Fruit fly (Drosophila melanogaster) whole organism, embryonic: ENCODE data around the gene CG3909.

Source experiments
- Ada2b ChIP-seq: fragments of 200-800 bp; sonication (Bioruptor generic); IDR thresholded peaks from 2 replicates; pipeline ENCODE4 v1.3.6; 2022; ENCODE audit warnings: missing biosample characterization, missing genetic modification characterization
- Antp ChIP-seq: fragments of 200-800 bp; sonication (Bioruptor generic); optimal IDR thresholded peaks from 3 replicates; lab custom pipeline; 2016; ENCODE audit warnings: missing biosample characterization, missing genetic modification characterization
- BtbVII ChIP-seq: fragments of 200-800 bp; sonication (Bioruptor generic); optimal IDR thresholded peaks from 3 replicates; lab custom pipeline; 2017; ENCODE audit warnings: missing biosample characterization, mild to moderate bottlenecking, missing genetic modification characterization
- CG10565 ChIP-seq: fragments of 200-800 bp; sonication (Bioruptor generic); optimal IDR thresholded peaks from 3 replicates; lab custom pipeline; 2016; ENCODE audit warnings: missing biosample characterization, mild to moderate bottlenecking, missing genetic modification characterization
- CG11085 ChIP-seq: fragments of 200-800 bp; sonication (Bioruptor generic); IDR thresholded peaks from 2 replicates; pipeline ENCODE4 v1.3.6; 2022; ENCODE audit warnings: missing biosample characterization, missing genetic modification characterization
- CG11456 ChIP-seq: fragments of 200-800 bp; sonication (Bioruptor generic); IDR thresholded peaks from 3 replicates; pipeline ENCODE4 v1.3.6; 2022; ENCODE audit warnings: missing biosample characterization, missing genetic modification characterization
- CG12299 ChIP-seq: fragments of 200-800 bp; sonication (Bioruptor generic); optimal IDR thresholded peaks from 2 replicates; lab custom pipeline; 2018; ENCODE audit warnings: missing biosample characterization, mild to moderate bottlenecking, missing genetic modification characterization
- CG13287 ChIP-seq: fragments of 200-800 bp; sonication (Bioruptor generic); IDR thresholded peaks from 2 replicates; pipeline ENCODE4 v1.3.6; 2022; ENCODE audit warnings: missing biosample characterization, missing genetic modification characterization; ENCODE audit not compliant: partially characterized antibody
- CG13624 ChIP-seq: fragments of 200-800 bp; sonication (Bioruptor generic); optimal IDR thresholded peaks from 2 replicates; lab custom pipeline; 2016; ENCODE audit warnings: missing biosample characterization, missing genetic modification characterization
- CG15479 ChIP-seq: fragments of 200-800 bp; sonication (Bioruptor generic); optimal IDR thresholded peaks from 3 replicates; lab custom pipeline; 2019; ENCODE audit warnings: missing biosample characterization, mild to moderate bottlenecking, missing genetic modification characterization, moderate library complexity
- CG15601 ChIP-seq: fragments of 200-800 bp; sonication (Bioruptor generic); optimal IDR thresholded peaks from 3 replicates; lab custom pipeline; 2019; ENCODE audit warnings: missing biosample characterization, mild to moderate bottlenecking, missing genetic modification characterization, moderate library complexity
- CG1603 ChIP-seq: fragments of 200-800 bp; sonication (Bioruptor generic); optimal IDR thresholded peaks from 2 replicates; lab custom pipeline; 2019; ENCODE audit warnings: missing biosample characterization, mild to moderate bottlenecking, missing genetic modification characterization, moderate library complexity
- CG18599 ChIP-seq: fragments of 200-800 bp; sonication (Bioruptor generic); optimal IDR thresholded peaks from 3 replicates; lab custom pipeline; 2017; ENCODE audit warnings: missing biosample characterization, missing genetic modification characterization, mild to moderate bottlenecking, moderate library complexity, missing genetic modification reagents
- CG3065 ChIP-seq: fragments of 200-800 bp; sonication (Bioruptor generic); optimal IDR thresholded peaks from 2 replicates; lab custom pipeline; 2016; ENCODE audit warnings: missing biosample characterization, missing genetic modification characterization
- CG31224 ChIP-seq: fragments of 200-800 bp; sonication (Bioruptor generic); IDR thresholded peaks from 2 replicates; pipeline ENCODE4 v1.3.6; 2022; ENCODE audit warnings: missing biosample characterization, missing genetic modification characterization
- CG32767 ChIP-seq: fragments of 200-800 bp; sonication (Bioruptor generic); IDR thresholded peaks from 2 replicates; pipeline ENCODE4 v1.3.6; 2022; ENCODE audit warnings: missing biosample characterization, missing genetic modification characterization
- CG3407 ChIP-seq: fragments of 200-800 bp; sonication (Bioruptor generic); optimal IDR thresholded peaks from 2 replicates; lab custom pipeline; 2018; ENCODE audit warnings: missing biosample characterization, mild to moderate bottlenecking, missing genetic modification characterization
- CG43689 ChIP-seq: fragments of 200-800 bp; sonication (Bioruptor generic); IDR thresholded peaks from 2 replicates; pipeline ENCODE4 v1.3.6; 2022; ENCODE audit warnings: missing biosample characterization, missing genetic modification characterization
- CG6689 ChIP-seq: fragments of 200-800 bp; sonication (Bioruptor generic); IDR thresholded peaks from 2 replicates; pipeline ENCODE4 v1.3.6; 2022; ENCODE audit warnings: missing biosample characterization, missing genetic modification characterization
- CG7839 ChIP-seq: fragments of 200-800 bp; sonication (Bioruptor generic); optimal IDR thresholded peaks from 3 replicates; lab custom pipeline; 2018; ENCODE audit warnings: missing biosample characterization, mild to moderate bottlenecking, missing genetic modification characterization, moderate library complexity
- CG8089 ChIP-seq: fragments of 200-800 bp; sonication (Bioruptor generic); optimal IDR thresholded peaks from 3 replicates; lab custom pipeline; 2016; ENCODE audit warnings: missing biosample characterization, missing genetic modification characterization
- D ChIP-seq, 2 experiments: fragments of 200-800 bp in 1 of 2; fragments of >200 bp in 1 of 2; sonication (Bioruptor generic) in 1 of 2; optimal IDR thresholded peaks; 2 replicates in 1 of 2; 3 replicates in 1 of 2; lab custom pipeline; 2017; ENCODE audit warnings: mild to moderate bottlenecking in 1 of 2, missing biosample characterization in 1 of 2, missing genetic modification characterization in 1 of 2, missing genetic modification reagents in 1 of 2
- Ets97D ChIP-seq: fragments of 200-800 bp; sonication (Bioruptor generic); optimal IDR thresholded peaks from 3 replicates; lab custom pipeline; 2016; ENCODE audit warnings: missing biosample characterization, missing genetic modification characterization
- Hmr ChIP-seq: fragments of 200-800 bp; sonication (Bioruptor generic); optimal IDR thresholded peaks from 3 replicates; lab custom pipeline; 2017; ENCODE audit warnings: mild to moderate bottlenecking, missing biosample characterization, missing genetic modification reagents, missing genetic modification characterization
- Lpt ChIP-seq: fragments of >200 bp; optimal IDR thresholded peaks from 2 replicates; lab custom pipeline; 2018; ENCODE audit warnings: missing biosample characterization, missing genetic modification characterization
- MBD-R2 ChIP-seq: fragments of 200-800 bp; sonication (Bioruptor generic); IDR thresholded peaks from 2 replicates; pipeline ENCODE4 v1.3.6; 2022; ENCODE audit warnings: missing biosample characterization, missing genetic modification characterization
- Oaz ChIP-seq: fragments of 200-800 bp; sonication (Bioruptor generic); IDR thresholded peaks from 2 replicates; pipeline ENCODE4 v1.3.6; 2022; ENCODE audit warnings: missing biosample characterization, missing genetic modification characterization
- Pdp1 ChIP-seq, 2 experiments: fragments of 200-800 bp; sonication (Bioruptor generic); optimal IDR thresholded peaks; 3 replicates each; lab custom pipeline; 2016; ENCODE audit warnings: missing biosample characterization in 2 of 2, missing genetic modification characterization in 2 of 2, mild to moderate bottlenecking in 1 of 2, moderate library complexity in 1 of 2
- Rx ChIP-seq: fragments of 200-800 bp; sonication (Bioruptor generic); IDR thresholded peaks from 2 replicates; pipeline ENCODE4 v1.3.6; 2022; ENCODE audit warnings: missing biosample characterization, missing genetic modification characterization
- Scr ChIP-seq: fragments of 200-800 bp; sonication (Bioruptor generic); IDR thresholded peaks from 2 replicates; pipeline ENCODE4 v1.3.6; 2022; ENCODE audit warnings: missing biosample characterization, missing genetic modification characterization; ENCODE audit not compliant: partially characterized antibody
- danr ChIP-seq: fragments of 200-800 bp; sonication (Bioruptor generic); IDR thresholded peaks from 2 replicates; pipeline ENCODE4 v1.3.6; 2022; ENCODE audit warnings: missing biosample characterization, missing genetic modification characterization
- emc ChIP-seq: fragments of 200-800 bp; sonication (Bioruptor generic); optimal IDR thresholded peaks from 2 replicates; lab custom pipeline; 2016; ENCODE audit warnings: missing biosample characterization, missing genetic modification characterization
- en ChIP-seq: fragments of 200-800 bp; sonication (Bioruptor generic); optimal IDR thresholded peaks from 2 replicates; lab custom pipeline; 2016; ENCODE audit warnings: missing biosample characterization, missing genetic modification characterization
- gcm ChIP-seq: fragments of 200-800 bp; sonication (Bioruptor generic); optimal IDR thresholded peaks from 2 replicates; lab custom pipeline; 2019; ENCODE audit warnings: missing biosample characterization, mild to moderate bottlenecking, missing genetic modification characterization, moderate library complexity
- gsb ChIP-seq: fragments of 200-800 bp; sonication (Bioruptor generic); IDR thresholded peaks from 2 replicates; pipeline ENCODE4 v1.3.6; 2022; ENCODE audit warnings: missing biosample characterization, missing genetic modification characterization
- jing ChIP-seq: fragments of 200-800 bp; sonication (Bioruptor generic); optimal IDR thresholded peaks from 2 replicates; lab custom pipeline; 2018; ENCODE audit warnings: missing biosample characterization, mild to moderate bottlenecking, missing genetic modification characterization
- klu ChIP-seq: fragments of 200-800 bp; sonication (Bioruptor generic); IDR thresholded peaks from 2 replicates; pipeline ENCODE4 v1.3.6; 2022; ENCODE audit warnings: missing biosample characterization, missing genetic modification characterization
- kni ChIP-seq: fragments of 200-800 bp; sonication (Bioruptor generic); optimal IDR thresholded peaks from 3 replicates; lab custom pipeline; 2017; ENCODE audit warnings: mild to moderate bottlenecking, missing biosample characterization, missing genetic modification reagents, missing genetic modification characterization
- maf-S ChIP-seq: fragments of 200-800 bp; sonication (Bioruptor generic); optimal IDR thresholded peaks from 2 replicates; lab custom pipeline; 2016; ENCODE audit warnings: missing biosample characterization, missing genetic modification characterization
- pfk ChIP-seq: fragments of 200-800 bp; sonication (Bioruptor generic); optimal IDR thresholded peaks from 2 replicates; lab custom pipeline; 2018; ENCODE audit warnings: missing biosample characterization, mild to moderate bottlenecking, missing genetic modification characterization, moderate library complexity
- pzg ChIP-seq: fragments of 200-800 bp; sonication (Bioruptor generic); optimal IDR thresholded peaks from 3 replicates; lab custom pipeline; 2018; ENCODE audit warnings: missing biosample characterization, mild to moderate bottlenecking, missing genetic modification characterization, moderate library complexity
- repo ChIP-seq: fragments of 200-800 bp; sonication (Bioruptor generic); optimal IDR thresholded peaks from 2 replicates; lab custom pipeline; 2016; ENCODE audit warnings: missing biosample characterization, missing genetic modification characterization
- sc ChIP-seq, 3 experiments: fragments of >200 bp in 2 of 3; fragments of 200-800 bp in 1 of 3; sonication (Bioruptor generic) in 1 of 3; optimal IDR thresholded peaks; 2 replicates in 2 of 3; 3 replicates in 1 of 3; lab custom pipeline; 2017; ENCODE audit warnings: mild to moderate bottlenecking in 1 of 3, missing biosample characterization in 1 of 3, missing genetic modification characterization in 1 of 3, missing genetic modification reagents in 1 of 3
- sna ChIP-seq: fragments of 200-800 bp; sonication (Bioruptor generic); IDR thresholded peaks from 2 replicates; pipeline ENCODE4 v1.3.6; 2022; ENCODE audit warnings: missing biosample characterization, missing genetic modification characterization; ENCODE audit not compliant: partially characterized antibody
- ssp ChIP-seq: fragments of 200-800 bp; sonication (Bioruptor generic); IDR thresholded peaks from 2 replicates; pipeline ENCODE4 v1.3.6; 2022; ENCODE audit warnings: missing biosample characterization, missing genetic modification characterization
- stc ChIP-seq: fragments of 200-800 bp; sonication (Bioruptor generic); IDR thresholded peaks from 2 replicates; pipeline ENCODE4 v1.3.6; 2022; ENCODE audit warnings: missing biosample characterization, missing genetic modification characterization
- trem ChIP-seq: fragments of 200-800 bp; optimal IDR thresholded peaks from 3 replicates; lab custom pipeline; 2019; ENCODE audit warnings: missing biosample characterization, mild to moderate bottlenecking, missing genetic modification characterization, moderate library complexity

CG3909 gene

dm6 chr3R:10087206-10087927, 44.3 kb downstream of the CG3909 start (continued):
- TF ChIP-seq CG11456 (GFP tag; lab: Robert Waterston, UW) (peak; percentile 78), trem (tag; lab: Kevin White, UChicago) (no peak), CG3407 (GFP tag; lab: Kevin White, UChicago) (peak; percentile 43), BtbVII (GFP tag; lab: Kevin White, UChicago) (peak; percentile 65), gcm (GFP tag; lab: Kevin White, UChicago) (no peak), gsb (GFP tag; lab: Robert Waterston, UW) (peak; percentile 59), klu (GFP tag; lab: Robert Waterston, UW) (peak; percentile 60), sna (GFP tag; lab: Robert Waterston, UW) (0 out of 2 replicates have a peak, but pooled peaks have one; percentile 28), CG7839 (tag; lab: Kevin White, UChicago) (peak; percentile 69), CG43689 (GFP tag; lab: Robert Waterston, UW) (0 out of 2 replicates have a peak, but pooled peaks have one; percentile 13), CG15601 (no peak), Antp (GFP tag; lab: Kevin White, UChicago) (peak; percentile 78), CG31224 (GFP tag; lab: Robert Waterston, UW) (peak; percentile 32; the same call in 1 of the 2 replicates), en (GFP tag; lab: Kevin White, UChicago) (no peak), D (optimal IDR thresholded peaks at IDR 0.05; lab: Kevin White, UChicago) (no peak), D (GFP tag; optimal IDR thresholded peaks at IDR 0.05; lab: Kevin White, UChicago) (no peak), Rx (peak; percentile 54), sc (optimal IDR thresholded peaks at IDR 0.05; lab: Kevin White, UChicago) (no peak), sc (GFP tag; optimal IDR thresholded peaks at IDR 0.05; lab: Kevin White, UChicago) (no peak), CG15479 (GFP tag; lab: Kevin White, UChicago) (no peak), Hmr (GFP tag; lab: Kevin White, UChicago) (peak; percentile 71), Pdp1 (GFP tag; optimal IDR thresholded peaks at IDR 0.05; lab: Kevin White, UChicago) (peak; percentile 62 to 79), CG13624 (peak; percentile 72), Ada2b (peak; percentile 71), MBD-R2 (GFP tag; lab: Robert Waterston, UW) (peak; percentile 45; the same call in 1 of the 2 replicates), Ets97D (GFP tag; lab: Kevin White, UChicago) (peak; percentile 19), CG32767 (no peak; the same call in 1 of the 2 replicates), CG10565 (GFP tag; lab: Kevin White, UChicago) (no peak), danr (GFP tag; lab: Robert Waterston, UW) (0 out of 2 replicates have a peak, but pooled peaks have one; percentile 9), emc (peak; percentile 41), CG3065 (GFP tag; lab: Kevin White, UChicago) (no peak), pzg (GFP tag; lab: Kevin White, UChicago) (no peak), ssp (GFP tag; lab: Robert Waterston, UW) (peak; percentile 40; the same call in 1 of the 2 replicates), CG12299 (tag; lab: Kevin White, UChicago) (no peak), CG18599 (GFP tag; lab: Kevin White, UChicago) (peak; percentile 77), kni (peak; percentile 62), pfk (GFP tag; lab: Kevin White, UChicago) (no peak), CG1603 (tag; lab: Kevin White, UChicago) (peak; percentile 61), CG13287 (GFP tag; lab: Robert Waterston, UW) (no peak; the same call in 1 of the 2 replicates), CG11085 (no peak; the same call in 1 of the 2 replicates), Oaz (GFP tag; lab: Robert Waterston, UW) (peak; percentile 46; the same call in 1 of the 2 replicates), maf-S (peak; percentile 49), Scr (no peak), jing (GFP tag; lab: Kevin White, UChicago) (peak; percentile 32), CG6689 (GFP tag; lab: Robert Waterston, UW) (peak; percentile 78), stc (peak; percentile 76), Lpt (GFP tag; lab: Kevin White, UChicago) (no peak), CG8089 (GFP tag; lab: Kevin White, UChicago) (peak; percentile 38), repo (peak; percentile 49)
